Worm (Caenorhabditis elegans) whole organism, young adult: ENCODE results near the gene ogt-1.

ENCODE experiments used
- B0019.2 ChIP-seq: fragments of 200-800 bp; sonication (Bioruptor generic); conservative IDR thresholded peaks from 2 replicates; pipeline ENCODE4 v1.3.6; 2022; ENCODE audit warnings: missing genetic modification reagents, missing genetic modification characterization, missing compliant biosample characterization
- F39B2.1 ChIP-seq: fragments of 200-800 bp; sonication (Bioruptor generic); IDR thresholded peaks from 2 replicates; pipeline ENCODE4 v1.3.6; 2022; ENCODE audit warnings: missing genetic modification reagents, missing genetic modification characterization, missing compliant biosample characterization
- F49E8.2 ChIP-seq: sonication (generic microtip); optimal IDR thresholded peaks from 3 replicates; lab custom pipeline; 2017; ENCODE audit warnings: missing genetic modification characterization, mild to moderate bottlenecking, missing compliant biosample characterization, antibody characterized with exemption, moderate library complexity; ENCODE audit not compliant: insufficient read depth
- F52B5.7 ChIP-seq: sonication (generic microtip); optimal IDR thresholded peaks from 2 replicates; lab custom pipeline; 2016; ENCODE audit warnings: mild to moderate bottlenecking, missing genetic modification characterization, missing compliant biosample characterization
- F55B11.4 ChIP-seq: sonication (generic microtip); optimal IDR thresholded peaks from 2 replicates; lab custom pipeline; 2016; ENCODE audit warnings: missing compliant biosample characterization, missing genetic modification characterization, borderline replicate concordance; ENCODE audit not compliant: insufficient read depth
- F57C9.4 ChIP-seq: sonication (generic microtip); optimal IDR thresholded peaks from 2 replicates; lab custom pipeline; 2017; ENCODE audit warnings: mild to moderate bottlenecking, missing genetic modification characterization, missing compliant biosample characterization
- T07F8.4 ChIP-seq: sonication (generic microtip); optimal IDR thresholded peaks from 2 replicates; lab custom pipeline; 2016; ENCODE audit warnings: mild to moderate bottlenecking, missing genetic modification characterization, moderate library complexity, missing compliant biosample characterization
- T26A5.8 ChIP-seq: sonication (generic microtip); optimal IDR thresholded peaks from 2 replicates; lab custom pipeline; 2016; ENCODE audit warnings: missing genetic modification characterization, missing compliant biosample characterization
- Y53F4B.3 ChIP-seq: fragments of 200-800 bp; sonication (Bioruptor generic); IDR thresholded peaks from 2 replicates; pipeline ENCODE4 v1.3.6; 2022; ENCODE audit warnings: missing genetic modification reagents, missing genetic modification characterization, missing compliant biosample characterization
- Y67H2A.10 ChIP-seq: fragments of 200-800 bp; sonication (Bioruptor generic); conservative IDR thresholded peaks from 2 replicates; pipeline ENCODE4 v1.3.6; 2022; ENCODE audit warnings: missing genetic modification reagents, missing genetic modification characterization, missing compliant biosample characterization
- Y95B8A.8 ChIP-seq: fragments of 200-800 bp; sonication (Bioruptor generic); IDR thresholded peaks from 2 replicates; pipeline ENCODE4 v1.3.6; 2022; ENCODE audit warnings: missing genetic modification reagents, missing genetic modification characterization, missing compliant biosample characterization
- ZK185.1 ChIP-seq: sonication (generic microtip); optimal IDR thresholded peaks from 2 replicates; lab custom pipeline; 2016; ENCODE audit warnings: mild to moderate bottlenecking, missing genetic modification characterization, missing compliant biosample characterization; ENCODE audit not compliant: poor library complexity, severe bottlenecking
- ama-1 ChIP-seq, 3 experiments: fragments of 150-350 bp in 1 of 3; sonication (generic microtip) in 2 of 3; optimal IDR thresholded peaks; 2 replicates each; lab custom pipeline; 2014 to 2018; ENCODE audit warnings: missing biosample characterization in 2 of 3, missing genetic modification characterization in 2 of 3, missing genetic modification reagents in 2 of 3
- athp-1 ChIP-seq: sonication (generic microtip); optimal IDR thresholded peaks from 2 replicates; lab custom pipeline; 2017; ENCODE audit warnings: mild to moderate bottlenecking, missing genetic modification characterization, missing compliant biosample characterization
- attf-6 ChIP-seq: fragments of 200-800 bp; sonication (Bioruptor generic); IDR thresholded peaks from 2 replicates; pipeline ENCODE4 v1.3.6; 2022; ENCODE audit warnings: missing genetic modification reagents, missing genetic modification characterization, missing compliant biosample characterization
- bed-2 ChIP-seq: fragments of 200-800 bp; sonication (Bioruptor generic); IDR thresholded peaks from 2 replicates; pipeline ENCODE4 v1.3.6; 2022; ENCODE audit warnings: missing genetic modification reagents, missing genetic modification characterization, missing compliant biosample characterization
- ccch-3 ChIP-seq: fragments of 200-800 bp; sonication (Bioruptor generic); optimal IDR thresholded peaks from 2 replicates; lab custom pipeline; 2018; ENCODE audit warnings: mild to moderate bottlenecking, missing genetic modification characterization, missing compliant biosample characterization
- cebp-1 ChIP-seq, 2 experiments: fragments of 200-800 bp in 1 of 2; sonication (Bioruptor generic) in 1 of 2; sonication (generic microtip) in 1 of 2; IDR thresholded peaks in 1 of 2; optimal IDR thresholded peaks in 1 of 2; 2 replicates each; pipeline versions ENCODE4 v1.3.6 to Lab custom; 2017 to 2022; ENCODE audit warnings: missing compliant biosample characterization in 2 of 2, missing genetic modification characterization in 2 of 2, mild to moderate bottlenecking in 1 of 2, missing genetic modification reagents in 1 of 2, moderate library complexity in 1 of 2
- ceh-100 ChIP-seq: fragments of 200-800 bp; sonication (Bioruptor generic); IDR thresholded peaks from 2 replicates; pipeline ENCODE4 v1.3.6; 2022; ENCODE audit warnings: missing genetic modification reagents, missing genetic modification characterization, missing compliant biosample characterization
- ceh-58 ChIP-seq: fragments of 200-800 bp; sonication (Bioruptor generic); IDR thresholded peaks from 2 replicates; pipeline ENCODE4 v1.3.6; 2022; ENCODE audit warnings: missing genetic modification characterization, missing compliant biosample characterization
- ceh-91 ChIP-seq: fragments of 200-800 bp; sonication (Bioruptor generic); IDR thresholded peaks from 2 replicates; pipeline ENCODE4 v1.3.6; 2022; ENCODE audit warnings: missing genetic modification reagents, missing genetic modification characterization, missing compliant biosample characterization
- dpl-1 ChIP-seq: fragments of 150-350 bp; optimal IDR thresholded peaks from 2 replicates; lab custom pipeline; 2014; ENCODE audit warnings: missing biosample characterization, missing genetic modification reagents, missing genetic modification characterization
- egl-18 ChIP-seq: fragments of 200-800 bp; sonication (Bioruptor generic); IDR thresholded peaks from 2 replicates; pipeline ENCODE4 v1.3.6; 2022; ENCODE audit warnings: missing genetic modification reagents, missing genetic modification characterization, missing compliant biosample characterization
- egrh-3 ChIP-seq: fragments of 200-800 bp; sonication (Bioruptor generic); IDR thresholded peaks from 2 replicates; pipeline ENCODE4 v1.3.6; 2022; ENCODE audit warnings: missing genetic modification reagents, missing genetic modification characterization, missing compliant biosample characterization
- hlh-12 ChIP-seq: sonication (generic microtip); optimal IDR thresholded peaks from 2 replicates; lab custom pipeline; 2016; ENCODE audit warnings: missing genetic modification characterization, missing compliant biosample characterization
- hmg-20 ChIP-seq: fragments of 200-800 bp; sonication (Bioruptor generic); IDR thresholded peaks from 2 replicates; pipeline ENCODE4 v1.3.6; 2022; ENCODE audit warnings: missing genetic modification reagents, missing genetic modification characterization, missing compliant biosample characterization
- let-607 ChIP-seq, 2 experiments: fragments of 200-800 bp in 1 of 2; sonication (Bioruptor generic) in 1 of 2; sonication (generic microtip) in 1 of 2; optimal IDR thresholded peaks; 2 replicates each; lab custom pipeline; 2016 to 2018; ENCODE audit warnings: mild to moderate bottlenecking in 2 of 2, missing compliant biosample characterization in 2 of 2, missing genetic modification characterization in 2 of 2, moderate library complexity in 2 of 2, missing genotype in 1 of 2
- lin-40 ChIP-seq: sonication (generic microtip); optimal IDR thresholded peaks from 2 replicates; lab custom pipeline; 2016; ENCODE audit warnings: missing genetic modification characterization, mild to moderate bottlenecking, missing compliant biosample characterization, missing genotype, missing genetic modification reagents
- lin-54 ChIP-seq: fragments of 200-800 bp; sonication (Bioruptor generic); optimal IDR thresholded peaks from 2 replicates; lab custom pipeline; 2018; ENCODE audit warnings: mild to moderate bottlenecking, missing genetic modification characterization, missing compliant biosample characterization
- lir-1 ChIP-seq: fragments of 200-800 bp; sonication (Bioruptor generic); conservative IDR thresholded peaks from 2 replicates; pipeline ENCODE4 v1.3.6; 2022; ENCODE audit warnings: missing genetic modification reagents, missing genetic modification characterization, missing compliant biosample characterization
- mcd-1 ChIP-seq: fragments of 200-800 bp; sonication (Bioruptor generic); IDR thresholded peaks from 2 replicates; pipeline ENCODE4 v1.3.6; 2022; ENCODE audit warnings: missing genetic modification reagents, missing genetic modification characterization, missing compliant biosample characterization
- mel-28 ChIP-seq: sonication (generic microtip); optimal IDR thresholded peaks from 2 replicates; lab custom pipeline; 2016; ENCODE audit warnings: borderline replicate concordance, mild to moderate bottlenecking, missing genetic modification characterization, missing compliant biosample characterization
- mes-4 ChIP-seq: sonication (generic microtip); optimal IDR thresholded peaks from 2 replicates; lab custom pipeline; 2016; ENCODE audit warnings: missing genotype, missing genetic modification characterization, missing compliant biosample characterization
- mxl-1 ChIP-seq: sonication (generic microtip); optimal IDR thresholded peaks from 2 replicates; lab custom pipeline; 2016; ENCODE audit warnings: missing genetic modification characterization, missing compliant biosample characterization
- nfya-2 ChIP-seq: fragments of 200-800 bp; sonication (Bioruptor generic); IDR thresholded peaks from 2 replicates; pipeline ENCODE4 v1.3.6; 2022; ENCODE audit warnings: missing genetic modification reagents, missing genetic modification characterization, missing compliant biosample characterization
- nfyb-1 ChIP-seq: fragments of 200-800 bp; sonication (Bioruptor generic); IDR thresholded peaks from 2 replicates; pipeline ENCODE4 v1.3.6; 2022; ENCODE audit warnings: missing genetic modification reagents, missing genetic modification characterization, missing compliant biosample characterization
- nhr-120 ChIP-seq: fragments of 200-800 bp; sonication (Bioruptor generic); IDR thresholded peaks from 2 replicates; pipeline ENCODE4 v1.3.6; 2022; ENCODE audit warnings: missing genetic modification characterization, missing compliant biosample characterization
- nhr-80 ChIP-seq: sonication (generic microtip); optimal IDR thresholded peaks from 2 replicates; lab custom pipeline; 2016; ENCODE audit warnings: missing genetic modification characterization, missing compliant biosample characterization
- nhr-90 ChIP-seq: sonication (generic microtip); optimal IDR thresholded peaks from 2 replicates; lab custom pipeline; 2016; ENCODE audit warnings: missing genotype, mild to moderate bottlenecking, missing genetic modification characterization, missing compliant biosample characterization
- pbrm-1 ChIP-seq: fragments of 200-800 bp; sonication (Bioruptor generic); IDR thresholded peaks from 2 replicates; pipeline ENCODE4 v1.3.6; 2022; ENCODE audit warnings: missing genetic modification reagents, missing genetic modification characterization, missing compliant biosample characterization
- rcor-1 ChIP-seq: fragments of 200-800 bp; sonication (Bioruptor generic); IDR thresholded peaks from 2 replicates; pipeline ENCODE4 v1.3.6; 2022; ENCODE audit warnings: missing genetic modification reagents, missing genetic modification characterization, missing compliant biosample characterization
- rpc-1 ChIP-seq, 2 experiments: fragments of 150-350 bp in 1 of 2; sonication (generic microtip) in 1 of 2; optimal IDR thresholded peaks; 2 replicates each; lab custom pipeline; 2014 to 2018; ENCODE audit warnings: missing biosample characterization in 1 of 2, missing genetic modification characterization in 1 of 2, missing genetic modification reagents in 1 of 2, missing genotype in 1 of 2
- somi-1 ChIP-seq: fragments of 200-800 bp; sonication (Bioruptor generic); optimal IDR thresholded peaks from 2 replicates; lab custom pipeline; 2018; ENCODE audit warnings: mild to moderate bottlenecking, missing genetic modification characterization, missing compliant biosample characterization
- tlf-1 ChIP-seq: fragments of 200-800 bp; sonication (Bioruptor generic); optimal IDR thresholded peaks from 2 replicates; lab custom pipeline; 2018; ENCODE audit warnings: mild to moderate bottlenecking, missing genetic modification characterization, missing compliant biosample characterization
- unc-130 ChIP-seq: sonication (generic microtip); optimal IDR thresholded peaks from 2 replicates; lab custom pipeline; 2016; ENCODE audit warnings: missing genetic modification reagents, missing genetic modification characterization, missing compliant biosample characterization
- zim-3 ChIP-seq: sonication (generic microtip); optimal IDR thresholded peaks from 2 replicates; lab custom pipeline; 2017; ENCODE audit warnings: mild to moderate bottlenecking, missing genetic modification characterization, moderate library complexity, missing compliant biosample characterization
- ztf-18 ChIP-seq: sonication (generic microtip); optimal IDR thresholded peaks from 2 replicates; lab custom pipeline; 2016; ENCODE audit warnings: missing genotype, mild to moderate bottlenecking, missing genetic modification characterization, missing compliant biosample characterization

ogt-1 gene

ce11 chrIII:7141285-7141715 is 12.3 kb downstream of the ogt-1 start (continued):
- TF ChIP-seq attf-6 (GFP tag; lab: Robert Waterston, UW) (peak; percentile 97), ceh-91 (GFP tag; lab: Robert Waterston, UW) (no peak), ZK185.1 (tag; lab: Kevin White, UChicago) (no peak), mxl-1 (peak; percentile 6), tlf-1 (GFP tag; lab: Kevin White, UChicago) (peak; percentile 76), F55B11.4 (tag; lab: Kevin White, UChicago) (no peak), bed-2 (GFP tag; lab: Robert Waterston, UW) (no peak), egl-18 (0 out of 2 replicates have a peak, but pooled peaks have one; percentile 32), ccch-3 (no peak), F52B5.7 (tag; lab: Kevin White, UChicago) (peak; percentile 35), T07F8.4 (tag; lab: Kevin White, UChicago) (no peak), F39B2.1 (no peak), mes-4 (peak; percentile 1), let-607 (tag; optimal IDR thresholded peaks at IDR 0.05; lab: Kevin White, UChicago) (peak in 1 of 2 experiments; percentile 30), zim-3 (tag; lab: Kevin White, UChicago) (no peak), F49E8.2 (peak; percentile 85), unc-130 (GFP tag; lab: Kevin White, UChicago) (peak; percentile 37), lin-54 (GFP tag; lab: Kevin White, UChicago) (peak; percentile 82), egrh-3 (GFP tag; lab: Robert Waterston, UW) (peak; percentile 38; the same call in 1 of the 2 replicates), cebp-1 (GFP tag; IDR thresholded peaks at IDR 0.05; lab: Robert Waterston, UW) (no peak), cebp-1 (tag; optimal IDR thresholded peaks at IDR 0.05; lab: Kevin White, UChicago) (peak; percentile 64), nhr-80 (tag; lab: Kevin White, UChicago) (peak; percentile 63), T26A5.8 (peak; percentile 13), pbrm-1 (GFP tag; lab: Robert Waterston, UW) (peak; percentile 98), dpl-1 (GFP tag; lab: Kevin White, UChicago) (no peak), hmg-20 (0 out of 2 replicates have a peak, but pooled peaks have one; percentile 31), ceh-58 (GFP tag; lab: Robert Waterston, UW) (no peak), Y95B8A.8 (0 out of 2 replicates have a peak, but pooled peaks have one; percentile 49), ceh-100 (GFP tag; lab: Robert Waterston, UW) (peak; percentile 59), F57C9.4 (tag; lab: Kevin White, UChicago) (peak; percentile 40), nhr-90 (tag; lab: Kevin White, UChicago) (no peak), nfya-2 (GFP tag; lab: Robert Waterston, UW) (no peak), B0019.2 (no peak), ztf-18 (tag; lab: Kevin White, UChicago) (peak; percentile 59), nfyb-1 (peak; percentile 90), lir-1 (GFP tag; lab: Robert Waterston, UW) (peak; percentile 49; the same call in 1 of the 2 replicates), somi-1 (no peak), mcd-1 (peak; percentile 65), nhr-120 (GFP tag; lab: Robert Waterston, UW) (no peak), hlh-12 (no peak), lin-40 (tag; lab: Kevin White, UChicago) (peak; percentile 43), ama-1 (optimal IDR thresholded peaks at IDR 0.05; lab: Kevin White, UChicago) (peak; percentile 82), ama-1 (GFP tag; optimal IDR thresholded peaks at IDR 0.05; lab: Kevin White, UChicago) (no peak), Y67H2A.10 (no peak), rcor-1 (GFP tag; lab: Robert Waterston, UW) (peak; percentile 86), mel-28 (tag; lab: Kevin White, UChicago) (no peak), Y53F4B.3 (GFP tag; lab: Robert Waterston, UW) (no peak), athp-1 (tag; lab: Kevin White, UChicago) (peak; percentile 47), rpc-1 (optimal IDR thresholded peaks at IDR 0.05; lab: Kevin White, UChicago) (no peak), rpc-1 (tag; optimal IDR thresholded peaks at IDR 0.05; lab: Kevin White, UChicago) (peak; percentile 9)
